Worm (Caenorhabditis elegans) whole organism, midembryonic: ENCODE results near the gene T19D7.5.

Experiments
- T22C8.4 ChIP-seq: fragments of 200-800 bp; sonication (Bioruptor generic); IDR thresholded peaks from 2 replicates; pipeline ENCODE4 v1.3.6; 2022; ENCODE audit warnings: missing genetic modification characterization, missing compliant biosample characterization
- cog-1 ChIP-seq: sonication (generic microtip); optimal IDR thresholded peaks from 2 replicates; lab custom pipeline; 2016; ENCODE audit warnings: missing genetic modification characterization, missing compliant biosample characterization
- flt-1 ChIP-seq: fragments of 200-800 bp; sonication (Bioruptor generic); IDR thresholded peaks from 2 replicates; pipeline ENCODE4 v1.3.6; 2022; ENCODE audit warnings: missing genetic modification characterization, missing compliant biosample characterization
- klf-2 ChIP-seq: fragments of 200-800 bp; sonication (Bioruptor generic); conservative IDR thresholded peaks from 2 replicates; pipeline ENCODE4 v1.3.6; 2022; ENCODE audit warnings: missing genetic modification reagents, missing genetic modification characterization, missing compliant biosample characterization
- med-1 ChIP-seq: sonication (generic microtip); optimal IDR thresholded peaks from 2 replicates; lab custom pipeline; 2017; ENCODE audit warnings: missing genetic modification characterization, mild to moderate bottlenecking, missing compliant biosample characterization, antibody characterized with exemption, missing genetic modification reagents; ENCODE audit not compliant: insufficient read depth
- ref-1 ChIP-seq: fragments of 200-800 bp; sonication (Bioruptor generic); conservative IDR thresholded peaks from 2 replicates; pipeline ENCODE4 v1.3.6; 2022; ENCODE audit warnings: missing genetic modification reagents, missing genetic modification characterization, missing compliant biosample characterization
- tab-1 ChIP-seq: fragments of 200-800 bp; sonication (Bioruptor generic); IDR thresholded peaks from 2 replicates; pipeline ENCODE4 v1.3.6; 2022; ENCODE audit warnings: missing genetic modification characterization, missing compliant biosample characterization
- ztf-23 ChIP-seq: fragments of 200-800 bp; sonication (Bioruptor generic); IDR thresholded peaks from 2 replicates; pipeline ENCODE4 v1.3.6; 2022; ENCODE audit warnings: missing genetic modification reagents, missing genetic modification characterization, missing compliant biosample characterization
- ztf-29 ChIP-seq: fragments of 200-800 bp; sonication (Bioruptor generic); IDR thresholded peaks from 2 replicates; pipeline ENCODE4 v1.3.6; 2022; ENCODE audit warnings: missing genetic modification reagents, missing genetic modification characterization, missing compliant biosample characterization

The T19D7.5 gene

DNA sequence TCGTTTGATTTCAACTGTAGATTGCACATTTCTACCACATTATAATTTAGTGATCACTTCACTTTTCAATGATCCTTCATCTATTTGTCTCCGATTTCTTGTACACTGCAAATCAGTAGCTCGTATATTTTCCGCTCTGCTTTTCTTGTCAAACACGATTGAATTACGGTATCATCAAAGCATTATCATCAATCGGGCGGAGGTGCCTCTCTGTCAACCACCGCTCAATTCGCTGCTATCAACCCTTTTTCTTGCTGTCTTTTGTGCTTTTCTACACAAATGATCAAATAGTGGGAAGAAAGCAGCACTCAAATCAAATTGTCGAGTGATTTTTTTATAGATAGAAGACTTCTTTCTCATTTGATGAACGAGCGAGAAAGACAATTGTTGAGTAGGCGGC lies 28.4 kb downstream of the T19D7.5 start:
- TF ChIP-seq ztf-29 (GFP tag; lab: Robert Waterston, UW), result no peak
- no peak for TF ChIP-seq med-1 (GFP tag; lab: Kevin White, UChicago)
- TF ChIP-seq ref-1, result no peak
- no peak for TF ChIP-seq T22C8.4
- TF ChIP-seq ztf-23, result no peak
- no peak for TF ChIP-seq klf-2
- TF ChIP-seq cog-1 (tag; lab: Kevin White, UChicago), result no peak

DNA sequence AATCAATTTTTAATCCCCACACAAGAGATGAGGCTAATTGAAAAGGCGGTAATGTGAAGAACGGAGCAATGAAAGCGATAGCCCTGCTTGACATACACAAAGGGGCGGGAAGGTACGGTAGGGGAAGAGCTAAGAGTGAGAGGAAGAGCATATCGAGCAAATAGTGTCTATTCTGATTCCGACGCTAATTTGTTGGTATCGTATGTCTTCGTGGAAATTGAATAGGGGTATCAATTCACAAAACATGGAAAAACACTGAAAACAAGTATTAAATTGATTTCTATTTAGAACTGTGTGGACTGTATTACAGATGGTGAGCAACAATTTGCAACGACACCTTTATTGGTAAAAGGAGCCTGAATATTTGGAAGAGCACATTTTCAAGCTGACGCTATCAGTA lies 29.1 kb downstream of the T19D7.5 start, which contains the start of gene pha-2:
Gene pha-2 (minus strand): TSS at position 101 of the 400 bp plus-strand sequence.
- TF ChIP-seq cog-1 (tag; lab: Kevin White, UChicago) (no peak), tab-1 (GFP tag; lab: Robert Waterston, UW) (no peak), ztf-29 (GFP tag; lab: Robert Waterston, UW) (no peak), ztf-23 (no peak), med-1 (GFP tag; lab: Kevin White, UChicago) (no peak), flt-1 (GFP tag; lab: Robert Waterston, UW) (no peak), T22C8.4 (no peak), ref-1 (no peak), klf-2 (no peak)

DNA sequence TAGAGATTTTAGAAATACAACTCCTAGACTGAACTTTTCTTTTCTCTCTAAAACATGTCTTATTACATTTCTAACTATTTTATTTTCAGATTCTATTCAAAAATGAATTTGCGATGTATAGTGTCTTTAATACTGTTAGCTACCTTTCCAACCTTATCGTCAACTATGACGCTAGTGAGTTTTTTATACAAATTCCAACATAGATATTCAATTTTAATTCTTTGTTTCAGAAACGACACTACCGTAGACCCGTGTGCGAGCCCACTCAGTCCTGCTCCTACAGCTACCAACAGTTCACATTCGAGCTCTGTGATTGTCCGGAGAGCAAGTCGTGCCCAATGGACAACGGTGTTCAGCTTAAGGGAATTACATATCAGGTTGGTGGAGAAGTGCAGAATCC lies 36.9 kb downstream of the T19D7.5 start, which contains the start of gene M6.4:
Gene M6.4 (plus strand): TSS at position 55 of the 400 bp plus-strand sequence.
- TF ChIP-seq tab-1 (GFP tag; lab: Robert Waterston, UW), result no peak
- TF ChIP-seq flt-1 (GFP tag; lab: Robert Waterston, UW), result no peak
- no peak for TF ChIP-seq T22C8.4
- no peak for TF ChIP-seq klf-2
- TF ChIP-seq cog-1 (tag; lab: Kevin White, UChicago), result no peak
- no peak for TF ChIP-seq ztf-29 (GFP tag; lab: Robert Waterston, UW)
- TF ChIP-seq ztf-23, result no peak
- no peak for TF ChIP-seq med-1 (GFP tag; lab: Kevin White, UChicago)
- no peak for TF ChIP-seq ref-1

DNA sequence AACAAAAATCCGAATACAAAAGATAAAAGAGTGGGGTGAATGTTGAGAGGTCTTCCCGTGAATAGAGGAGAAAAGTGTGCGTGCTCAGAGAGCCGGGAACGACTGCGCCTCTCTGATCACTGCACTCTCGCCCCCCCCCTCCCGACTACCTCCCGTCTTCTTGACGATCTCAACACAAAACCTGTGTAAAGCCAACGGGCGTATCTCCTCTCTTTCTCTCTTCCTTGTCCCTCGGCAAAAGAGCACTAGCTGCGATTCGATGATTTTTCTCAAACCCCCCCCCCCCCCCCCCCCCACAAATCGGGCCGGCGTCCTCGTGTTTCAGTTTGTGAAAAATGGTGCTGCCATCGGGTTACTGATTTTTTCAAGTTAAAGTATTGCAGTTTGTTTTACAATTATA lies 44.3 kb downstream of the T19D7.5 start:
- no peak for TF ChIP-seq cog-1 (tag; lab: Kevin White, UChicago)
- no peak for TF ChIP-seq med-1 (GFP tag; lab: Kevin White, UChicago)
- TF ChIP-seq tab-1 (GFP tag; lab: Robert Waterston, UW), result no peak

DNA sequence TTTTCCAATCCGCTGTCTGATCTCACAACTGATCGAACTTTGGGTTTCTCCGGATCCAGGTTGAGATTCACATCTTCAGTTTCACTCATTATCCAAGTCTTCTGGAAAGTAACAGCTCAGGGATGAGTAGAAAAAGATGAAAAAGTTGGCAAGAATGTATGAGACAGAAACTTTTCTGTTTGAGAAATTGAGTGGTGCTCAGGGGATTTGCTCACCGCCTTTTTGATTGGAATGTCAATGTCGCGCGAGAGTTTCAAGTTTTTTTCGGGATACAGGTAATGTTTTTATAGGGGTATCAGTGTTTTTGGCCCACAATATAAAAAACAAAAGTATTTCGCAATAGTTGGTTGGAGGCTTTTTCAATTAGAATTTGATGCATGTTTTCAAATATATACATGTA lies 44.8 kb downstream of the T19D7.5 start, which contains the start of gene unc-96:
Gene unc-96 (minus strand): TSS at position 101 of the 400 bp plus-strand sequence.
- TF ChIP-seq cog-1 (tag; lab: Kevin White, UChicago) (no peak), T22C8.4 (no peak), klf-2 (no peak), ztf-23 (no peak), med-1 (GFP tag; lab: Kevin White, UChicago) (no peak), flt-1 (GFP tag; lab: Robert Waterston, UW) (no peak), ztf-29 (GFP tag; lab: Robert Waterston, UW) (no peak), ref-1 (no peak), tab-1 (GFP tag; lab: Robert Waterston, UW) (no peak)

DNA sequence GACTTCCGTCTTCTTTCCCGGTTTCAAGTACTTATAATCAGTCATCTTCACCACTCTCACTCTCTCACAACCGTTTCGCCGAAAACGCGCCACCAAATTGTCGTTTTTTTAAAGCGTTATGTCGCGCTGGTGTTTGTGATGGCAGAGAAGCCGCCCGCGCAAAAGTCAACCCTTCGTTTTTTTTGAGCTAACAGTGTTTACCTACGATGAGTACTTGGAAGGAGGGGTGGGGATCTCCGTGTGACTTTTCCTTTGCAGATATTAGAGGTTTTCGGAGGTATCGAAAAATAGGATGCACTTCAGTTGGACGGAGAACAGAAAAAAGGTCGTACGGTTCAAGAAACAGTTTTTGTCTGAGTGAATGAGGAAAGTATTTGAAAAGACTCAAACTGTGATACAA lies 48.3 kb downstream of the T19D7.5 start:
- no peak for TF ChIP-seq tab-1 (GFP tag; lab: Robert Waterston, UW)
- no peak for TF ChIP-seq cog-1 (tag; lab: Kevin White, UChicago)
- TF ChIP-seq klf-2, result no peak
- TF ChIP-seq T22C8.4, result no peak
- TF ChIP-seq ztf-29 (GFP tag; lab: Robert Waterston, UW), result no peak
- TF ChIP-seq med-1 (GFP tag; lab: Kevin White, UChicago), result no peak
- TF ChIP-seq flt-1 (GFP tag; lab: Robert Waterston, UW), result no peak
- TF ChIP-seq ref-1, result no peak
- TF ChIP-seq ztf-23, result no peak
